Fruit fly (Drosophila melanogaster) whole organism, embryonic: ENCODE results near the gene mthl2.

Source experiments
- Abd-B ChIP-seq: fragments of 200-800 bp; sonication (Bioruptor generic); optimal IDR thresholded peaks from 2 replicates; lab custom pipeline; 2018; ENCODE audit warnings: missing biosample characterization, mild to moderate bottlenecking, missing genetic modification characterization, moderate library complexity
- Blimp-1 ChIP-seq: fragments of 200-800 bp; sonication (Bioruptor generic); optimal IDR thresholded peaks from 3 replicates; lab custom pipeline; 2018; ENCODE audit warnings: missing biosample characterization, missing genetic modification characterization, mild to moderate bottlenecking, moderate library complexity, missing genetic modification reagents
- CG10209 ChIP-seq: fragments of 200-800 bp; sonication (Bioruptor generic); optimal IDR thresholded peaks from 3 replicates; lab custom pipeline; 2017; ENCODE audit warnings: missing biosample characterization, mild to moderate bottlenecking, missing genetic modification characterization, missing genetic modification reagents
- CG12299 ChIP-seq: fragments of 200-800 bp; sonication (Bioruptor generic); optimal IDR thresholded peaks from 2 replicates; lab custom pipeline; 2018; ENCODE audit warnings: missing biosample characterization, mild to moderate bottlenecking, missing genetic modification characterization
- CG13296 ChIP-seq: fragments of 200-800 bp; sonication (Bioruptor generic); optimal IDR thresholded peaks from 3 replicates; lab custom pipeline; 2018; ENCODE audit warnings: missing biosample characterization, mild to moderate bottlenecking, missing genetic modification characterization
- CG15269 ChIP-seq: fragments of 200-800 bp; sonication (Bioruptor generic); optimal IDR thresholded peaks from 2 replicates; lab custom pipeline; 2018; ENCODE audit warnings: missing biosample characterization, mild to moderate bottlenecking, missing genetic modification characterization, moderate library complexity
- CG15696 ChIP-seq: fragments of 200-800 bp; sonication (Bioruptor generic); optimal IDR thresholded peaks from 2 replicates; lab custom pipeline; 2019; ENCODE audit warnings: missing biosample characterization, mild to moderate bottlenecking, missing genetic modification characterization, moderate library complexity
- CG1647 ChIP-seq: fragments of 200-800 bp; sonication (Bioruptor generic); optimal IDR thresholded peaks from 3 replicates; lab custom pipeline; 2016; ENCODE audit warnings: missing biosample characterization, missing genetic modification characterization
- CG17612 ChIP-seq: fragments of 200-800 bp; sonication (Bioruptor generic); IDR thresholded peaks from 2 replicates; pipeline ENCODE4 v1.3.6; 2022; ENCODE audit warnings: missing biosample characterization, missing genetic modification characterization
- CG18476 ChIP-seq: fragments of 200-800 bp; sonication (Bioruptor generic); optimal IDR thresholded peaks from 2 replicates; lab custom pipeline; 2016; ENCODE audit warnings: missing biosample characterization, mild to moderate bottlenecking, missing genetic modification characterization
- CG18599 ChIP-seq: fragments of 200-800 bp; sonication (Bioruptor generic); optimal IDR thresholded peaks from 3 replicates; lab custom pipeline; 2017; ENCODE audit warnings: missing biosample characterization, missing genetic modification characterization, mild to moderate bottlenecking, moderate library complexity, missing genetic modification reagents
- CG18764 ChIP-seq: fragments of 200-800 bp; sonication (Bioruptor generic); optimal IDR thresholded peaks from 3 replicates; lab custom pipeline; 2016; ENCODE audit warnings: missing biosample characterization, missing genetic modification characterization
- CG2199 ChIP-seq: fragments of 200-800 bp; sonication (Bioruptor generic); IDR thresholded peaks from 3 replicates; pipeline ENCODE4 v1.3.6; 2022; ENCODE audit warnings: missing biosample characterization, missing genetic modification characterization
- CG30403 ChIP-seq: fragments of 200-800 bp; sonication (Bioruptor generic); optimal IDR thresholded peaks from 3 replicates; lab custom pipeline; 2016; ENCODE audit warnings: missing biosample characterization, missing genetic modification characterization
- CG30431 ChIP-seq: fragments of 200-800 bp; sonication (Bioruptor generic); optimal IDR thresholded peaks from 2 replicates; lab custom pipeline; 2017; ENCODE audit warnings: missing biosample characterization, missing genetic modification characterization
- CG33557 ChIP-seq: fragments of 200-800 bp; sonication (Bioruptor generic); optimal IDR thresholded peaks from 2 replicates; lab custom pipeline; 2019; ENCODE audit warnings: missing biosample characterization, mild to moderate bottlenecking, missing genetic modification characterization, moderate library complexity
- CG34224 ChIP-seq: fragments of 200-800 bp; sonication (Bioruptor generic); IDR thresholded peaks from 3 replicates; pipeline ENCODE4 v1.3.6; 2022; ENCODE audit warnings: missing biosample characterization, missing genetic modification characterization; ENCODE audit not compliant: partially characterized antibody
- CG6272 ChIP-seq: fragments of 200-800 bp; sonication (Bioruptor generic); IDR thresholded peaks from 2 replicates; pipeline ENCODE4 v1.3.6; 2022; ENCODE audit warnings: missing biosample characterization, missing genetic modification characterization
- CG8359 ChIP-seq: fragments of 200-800 bp; sonication (Bioruptor generic); optimal IDR thresholded peaks from 2 replicates; lab custom pipeline; 2017; ENCODE audit warnings: missing biosample characterization, mild to moderate bottlenecking, missing genetic modification characterization, borderline replicate concordance
- Camta ChIP-seq: fragments of 200-800 bp; sonication (Bioruptor generic); optimal IDR thresholded peaks from 2 replicates; lab custom pipeline; 2016; ENCODE audit warnings: missing biosample characterization, missing genetic modification characterization
- D19B ChIP-seq: fragments of 200-800 bp; sonication (Bioruptor generic); optimal IDR thresholded peaks from 2 replicates; lab custom pipeline; 2017; ENCODE audit warnings: missing biosample characterization, mild to moderate bottlenecking, missing genetic modification characterization
- Ets65A ChIP-seq: fragments of 200-800 bp; sonication (Bioruptor generic); peaks from one replicate; lab custom pipeline; 2016; ENCODE audit warnings: missing biosample characterization, missing genetic modification characterization
- Gug ChIP-seq: fragments of 200-800 bp; sonication (Bioruptor generic); IDR thresholded peaks from 4 replicates; pipeline ENCODE4 v1.3.6; 2022; ENCODE audit warnings: missing biosample characterization, missing genetic modification characterization
- HmgD ChIP-seq: fragments of 200-800 bp; sonication (Bioruptor generic); optimal IDR thresholded peaks from 3 replicates; lab custom pipeline; 2016; ENCODE audit warnings: missing biosample characterization, missing genetic modification characterization
- Mes4 ChIP-seq: fragments of 200-800 bp; sonication (Bioruptor generic); optimal IDR thresholded peaks from 2 replicates; lab custom pipeline; 2016; ENCODE audit warnings: missing biosample characterization, missing genetic modification characterization
- Sox102F ChIP-seq: fragments of 200-800 bp; sonication (Bioruptor generic); optimal IDR thresholded peaks from 2 replicates; lab custom pipeline; 2018; ENCODE audit warnings: missing biosample characterization, mild to moderate bottlenecking, missing genetic modification characterization, moderate library complexity
- Trl ChIP-seq, 3 experiments: fragments of >200 bp in 2 of 3; fragments of 200-800 bp in 1 of 3; sonication (Bioruptor generic) in 1 of 3; optimal IDR thresholded peaks; 2 replicates in 1 of 3; 3 replicates in 2 of 3; lab custom pipeline; 2016 to 2017; ENCODE audit warnings: missing biosample characterization in 1 of 3, missing genetic modification characterization in 1 of 3
- Usf ChIP-seq: fragments of 200-800 bp; sonication (Bioruptor generic); optimal IDR thresholded peaks from 2 replicates; lab custom pipeline; 2017; ENCODE audit warnings: missing genotype, missing biosample characterization, missing genetic modification characterization
- abd-A ChIP-seq: fragments of 200-800 bp; sonication (Bioruptor generic); optimal IDR thresholded peaks from 3 replicates; lab custom pipeline; 2019; ENCODE audit warnings: missing biosample characterization, mild to moderate bottlenecking, missing genetic modification characterization, moderate library complexity
- cad ChIP-seq: fragments of >200 bp; optimal IDR thresholded peaks from 2 replicates; lab custom pipeline; 2017; ENCODE audit warnings: missing biosample characterization, missing genetic modification characterization
- cg ChIP-seq: fragments of 200-800 bp; sonication (Bioruptor generic); optimal IDR thresholded peaks from 3 replicates; lab custom pipeline; 2019; ENCODE audit warnings: missing biosample characterization, mild to moderate bottlenecking, missing genetic modification characterization, moderate library complexity
- crp ChIP-seq, 2 experiments: fragments of 200-800 bp; sonication (Bioruptor generic); optimal IDR thresholded peaks; 2 replicates in 1 of 2; 3 replicates in 1 of 2; lab custom pipeline; 2017; ENCODE audit warnings: missing biosample characterization in 2 of 2, missing genetic modification characterization in 2 of 2, mild to moderate bottlenecking in 1 of 2, moderate library complexity in 1 of 2
- dimm ChIP-seq: fragments of 200-800 bp; sonication (Bioruptor generic); IDR thresholded peaks from 2 replicates; pipeline ENCODE4 v1.3.6; 2022; ENCODE audit warnings: missing biosample characterization, missing genetic modification characterization
- exex ChIP-seq: fragments of 200-800 bp; sonication (Bioruptor generic); optimal IDR thresholded peaks from 4 replicates; lab custom pipeline; 2018; ENCODE audit warnings: missing biosample characterization, mild to moderate bottlenecking, missing genetic modification characterization, moderate library complexity
- fd102C ChIP-seq: fragments of 200-800 bp; sonication (Bioruptor generic); optimal IDR thresholded peaks from 2 replicates; lab custom pipeline; 2018; ENCODE audit warnings: missing biosample characterization, mild to moderate bottlenecking, missing genetic modification characterization, moderate library complexity
- gfzf ChIP-seq: fragments of 200-800 bp; sonication (Bioruptor generic); optimal IDR thresholded peaks from 2 replicates; lab custom pipeline; 2016; ENCODE audit warnings: missing biosample characterization, mild to moderate bottlenecking, missing genetic modification characterization, moderate library complexity
- gro ChIP-seq: fragments of 200-800 bp; sonication (Bioruptor generic); optimal IDR thresholded peaks from 2 replicates; lab custom pipeline; 2016; ENCODE audit warnings: missing biosample characterization, missing genetic modification characterization
- hkb ChIP-seq, 2 experiments: fragments of 200-800 bp in 1 of 2; fragments of >200 bp in 1 of 2; sonication (Bioruptor generic) in 1 of 2; IDR thresholded peaks in 1 of 2; optimal IDR thresholded peaks in 1 of 2; 2 replicates each; pipeline versions ENCODE4 v1.3.6 to Lab custom; 2017 to 2022; ENCODE audit warnings: missing biosample characterization in 1 of 2, missing genetic modification characterization in 1 of 2
- maf-S ChIP-seq: fragments of 200-800 bp; sonication (Bioruptor generic); optimal IDR thresholded peaks from 2 replicates; lab custom pipeline; 2016; ENCODE audit warnings: missing biosample characterization, missing genetic modification characterization
- pros ChIP-seq: fragments of 200-800 bp; sonication (Bioruptor generic); optimal IDR thresholded peaks from 3 replicates; lab custom pipeline; 2019; ENCODE audit warnings: missing biosample characterization, mild to moderate bottlenecking, missing genetic modification characterization, moderate library complexity
- rib ChIP-seq: fragments of 200-800 bp; sonication (Bioruptor generic); IDR thresholded peaks from 2 replicates; pipeline ENCODE4 v1.3.6; 2022; ENCODE audit warnings: missing biosample characterization, missing genetic modification characterization
- stwl ChIP-seq: fragments of 200-800 bp; sonication (Bioruptor generic); optimal IDR thresholded peaks from 3 replicates; lab custom pipeline; 2018; ENCODE audit warnings: missing biosample characterization, mild to moderate bottlenecking, missing genetic modification characterization, moderate library complexity
- tll ChIP-seq, 2 experiments: fragments of 200-800 bp in 1 of 2; fragments of >200 bp in 1 of 2; sonication (Bioruptor generic) in 1 of 2; optimal IDR thresholded peaks; 2 replicates each; lab custom pipeline; 2017 to 2019; ENCODE audit warnings: missing biosample characterization in 2 of 2, missing genetic modification characterization in 2 of 2, mild to moderate bottlenecking in 1 of 2, moderate library complexity in 1 of 2
- zen ChIP-seq: fragments of 200-800 bp; sonication (Bioruptor generic); optimal IDR thresholded peaks from 3 replicates; lab custom pipeline; 2018; ENCODE audit warnings: missing biosample characterization, mild to moderate bottlenecking, missing genetic modification characterization, moderate library complexity

Gene mthl2

dm6 chr3L:5617395-5617794 lies 12.8 kb downstream of the mthl2 start:
- TF ChIP-seq maf-S (GFP tag; lab: Kevin White, UChicago), result no peak
- no peak for TF ChIP-seq CG15269 (tag; lab: Kevin White, UChicago)
- TF ChIP-seq Blimp-1 (GFP tag; lab: Kevin White, UChicago), result peak; percentile 42
- TF ChIP-seq CG34224, result no peak
- no peak for TF ChIP-seq CG30403 (GFP tag; lab: Kevin White, UChicago)

- no peak for TF ChIP-seq pros
- TF ChIP-seq cg, result peak; percentile 1
Measured at dm6 chr3L:5618697-5619096, 14.1 kb downstream of the mthl2 start.

DNA sequence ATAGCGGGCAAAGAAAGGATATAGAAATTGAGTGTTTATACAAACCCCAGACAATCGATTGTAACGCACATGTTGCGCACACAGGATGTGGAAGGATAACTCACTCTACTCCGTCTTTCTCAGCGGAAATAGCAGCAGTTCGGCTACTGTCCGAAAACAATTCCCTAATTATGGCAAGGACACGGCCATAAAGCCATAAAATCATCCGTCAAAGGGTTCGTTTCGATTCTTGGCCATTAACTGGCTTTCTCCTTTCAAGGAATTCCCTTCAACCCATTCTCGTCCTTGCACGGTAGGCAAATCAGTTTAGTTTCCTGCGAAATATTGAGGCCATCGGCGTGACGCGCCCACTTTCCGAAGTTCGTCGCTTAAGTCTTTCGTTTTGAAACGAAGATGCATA lies 16.9 kb downstream of the mthl2 start:
- TF ChIP-seq CG18764 (no peak), Gug (GFP tag; lab: Robert Waterston, UW) (no peak), zen (tag; lab: Kevin White, UChicago) (peak; percentile 67), CG18599 (GFP tag; lab: Kevin White, UChicago) (no peak), tll (GFP tag; optimal IDR thresholded peaks at IDR 0.05; lab: Kevin White, UChicago) (peak in 1 of 2 experiments; percentile 83), Ets65A (GFP tag; lab: Kevin White, UChicago) (peak; percentile 47), cad (GFP tag; lab: Kevin White, UChicago) (peak; percentile 96)

dm6 chr3L:5621908-5622307 lies 17.3 kb downstream of the mthl2 start:
- TF ChIP-seq CG12299 (no peak), Usf (GFP tag; lab: Kevin White, UChicago) (no peak), Blimp-1 (GFP tag; lab: Kevin White, UChicago) (peak; percentile 100), CG1647 (GFP tag; lab: Kevin White, UChicago) (no peak), CG13296 (no peak), Sox102F (no peak), CG17612 (GFP tag; lab: Robert Waterston, UW) (no peak), CG30431 (GFP tag; lab: Kevin White, UChicago) (no peak), D19B (GFP tag; lab: Kevin White, UChicago) (no peak), rib (peak; percentile 48; the same call in 1 of the 2 replicates), CG10209 (GFP tag; lab: Kevin White, UChicago) (no peak), Abd-B (peak; percentile 43), CG15696 (no peak), Camta (GFP tag; lab: Kevin White, UChicago) (no peak), dimm (GFP tag; lab: Robert Waterston, UW) (no peak), CG8359 (GFP tag; lab: Kevin White, UChicago) (no peak), gro (GFP tag; lab: Kevin White, UChicago) (no peak), CG18476 (GFP tag; lab: Kevin White, UChicago) (no peak), Mes4 (GFP tag; lab: Kevin White, UChicago) (no peak), CG6272 (GFP tag; lab: Robert Waterston, UW) (no peak), hkb (optimal IDR thresholded peaks at IDR 0.05; lab: Kevin White, UChicago) (no peak), hkb (GFP tag; IDR thresholded peaks at IDR 0.05; lab: Robert Waterston, UW) (no peak), abd-A (tag; lab: Kevin White, UChicago) (peak; percentile 62), gfzf (GFP tag; lab: Kevin White, UChicago) (no peak), Trl (optimal IDR thresholded peaks at IDR 0.05; lab: Kevin White, UChicago) (peak in 1 of 2 experiments; percentile 5), Trl (GFP tag; optimal IDR thresholded peaks at IDR 0.05; lab: Kevin White, UChicago) (no peak), Gug (GFP tag; lab: Robert Waterston, UW) (no peak), CG33557 (GFP tag; lab: Kevin White, UChicago) (peak; percentile 75), fd102C (GFP tag; lab: Kevin White, UChicago) (no peak), crp (GFP tag; optimal IDR thresholded peaks at IDR 0.05; lab: Kevin White, UChicago) (no peak), exex (tag; lab: Kevin White, UChicago) (no peak), stwl (no peak), HmgD (GFP tag; lab: Kevin White, UChicago) (no peak), CG2199 (GFP tag; lab: Robert Waterston, UW) (0 out of 3 replicates have a peak, but pooled peaks have one; percentile 32)
